Worm (Caenorhabditis elegans) whole organism, mixed stage, embryonic: ENCODE data around the gene str-84.

ENCODE experiments used
- M03D4.4 ChIP-seq: sonication (generic microtip); optimal IDR thresholded peaks from 2 replicates; lab custom pipeline; 2017; ENCODE audit warnings: mild to moderate bottlenecking, missing genetic modification characterization, missing compliant biosample characterization
- bed-3 ChIP-seq: fragments of 200-800 bp; sonication (Bioruptor generic); optimal IDR thresholded peaks from 3 replicates; lab custom pipeline; 2018; ENCODE audit warnings: mild to moderate bottlenecking, missing genetic modification characterization, moderate library complexity, missing compliant biosample characterization
- ceh-39 ChIP-seq: fragments of 150-350 bp; optimal IDR thresholded peaks from 2 replicates; lab custom pipeline; 2014; ENCODE audit warnings: missing biosample characterization, missing genetic modification characterization
- ceh-43 ChIP-seq: fragments of 200-800 bp; sonication (Bioruptor generic); optimal IDR thresholded peaks from 2 replicates; lab custom pipeline; 2018; ENCODE audit warnings: mild to moderate bottlenecking, missing genetic modification characterization, moderate library complexity, missing compliant biosample characterization
- ceh-83 ChIP-seq: fragments of 200-800 bp; sonication (Bioruptor generic); optimal IDR thresholded peaks from 2 replicates; lab custom pipeline; 2018; ENCODE audit warnings: mild to moderate bottlenecking, missing genetic modification characterization, missing compliant biosample characterization
- ces-1 ChIP-seq: fragments of 150-350 bp; optimal IDR thresholded peaks from 2 replicates; lab custom pipeline; 2014; ENCODE audit warnings: missing biosample characterization, missing genetic modification reagents, missing genetic modification characterization
- cnd-1 ChIP-seq: fragments of 200-800 bp; sonication (Bioruptor generic); optimal IDR thresholded peaks from 2 replicates; lab custom pipeline; 2018; ENCODE audit warnings: mild to moderate bottlenecking, missing genetic modification characterization, missing compliant biosample characterization
- drap-1 ChIP-seq: fragments of 200-800 bp; sonication (Bioruptor generic); optimal IDR thresholded peaks from 3 replicates; lab custom pipeline; 2018; ENCODE audit warnings: mild to moderate bottlenecking, missing genetic modification characterization, missing compliant biosample characterization
- elt-1 ChIP-seq: sonication (generic microtip); optimal IDR thresholded peaks from 2 replicates; lab custom pipeline; 2017; ENCODE audit warnings: missing genetic modification characterization, mild to moderate bottlenecking, missing compliant biosample characterization, antibody characterized with exemption, moderate library complexity, borderline replicate concordance; ENCODE audit not compliant: insufficient read depth
- elt-3 ChIP-seq: fragments of 150-350 bp; optimal IDR thresholded peaks from 2 replicates; lab custom pipeline; 2014; ENCODE audit warnings: missing biosample characterization, missing genetic modification characterization
- flh-1 ChIP-seq: fragments of 200-800 bp; sonication (Bioruptor generic); optimal IDR thresholded peaks from 2 replicates; lab custom pipeline; 2018; ENCODE audit warnings: mild to moderate bottlenecking, missing genetic modification characterization, moderate library complexity, missing compliant biosample characterization
- ham-2 ChIP-seq: fragments of 200-800 bp; sonication (Bioruptor generic); optimal IDR thresholded peaks from 2 replicates; lab custom pipeline; 2018; ENCODE audit warnings: mild to moderate bottlenecking, missing genetic modification characterization, missing compliant biosample characterization
- hlh-1 ChIP-seq: fragments of 150-350 bp; optimal IDR thresholded peaks from 2 replicates; lab custom pipeline; 2014; ENCODE audit warnings: missing biosample characterization, missing genetic modification reagents, missing genetic modification characterization
- lin-13 ChIP-seq: fragments of 150-350 bp; optimal IDR thresholded peaks from 2 replicates; lab custom pipeline; 2014; ENCODE audit warnings: missing biosample characterization, missing genetic modification characterization
- lin-32 ChIP-seq: fragments of 200-800 bp; sonication (Bioruptor generic); optimal IDR thresholded peaks from 2 replicates; lab custom pipeline; 2018; ENCODE audit warnings: mild to moderate bottlenecking, missing genetic modification characterization, missing compliant biosample characterization
- lsy-2 ChIP-seq: fragments of 150-350 bp; optimal IDR thresholded peaks from 2 replicates; lab custom pipeline; 2014; ENCODE audit warnings: missing biosample characterization, missing genetic modification characterization
- mab-5 ChIP-seq: fragments of 150-350 bp; optimal IDR thresholded peaks from 2 replicates; lab custom pipeline; 2014; ENCODE audit warnings: missing biosample characterization, missing genetic modification characterization
- mls-2 ChIP-seq: sonication (generic microtip); optimal IDR thresholded peaks from 2 replicates; lab custom pipeline; 2016; ENCODE audit warnings: mild to moderate bottlenecking, missing genetic modification characterization, moderate library complexity, missing compliant biosample characterization
- nhr-12 ChIP-seq: fragments of 150-350 bp; optimal IDR thresholded peaks from 2 replicates; lab custom pipeline; 2014; ENCODE audit warnings: missing biosample characterization, missing genetic modification characterization
- nhr-2 ChIP-seq: fragments of 150-350 bp; optimal IDR thresholded peaks from 2 replicates; lab custom pipeline; 2014; ENCODE audit warnings: missing biosample characterization, missing genetic modification characterization
- nhr-76 ChIP-seq: sonication (generic microtip); optimal IDR thresholded peaks from 2 replicates; lab custom pipeline; 2017; ENCODE audit warnings: missing biosample characterization, missing genetic modification characterization
- pha-4 ChIP-seq: fragments of 150-350 bp; optimal IDR thresholded peaks from 2 replicates; lab custom pipeline; 2018; ENCODE audit warnings: missing biosample characterization, missing genetic modification reagents, missing genetic modification characterization
- sem-2 ChIP-seq: fragments of 200-800 bp; sonication (Bioruptor generic); optimal IDR thresholded peaks from 2 replicates; lab custom pipeline; 2018; ENCODE audit warnings: mild to moderate bottlenecking, missing genetic modification characterization, missing compliant biosample characterization
- snpc-4 ChIP-seq: fragments of 150-350 bp; optimal IDR thresholded peaks from 2 replicates; lab custom pipeline; 2014; ENCODE audit warnings: missing biosample characterization, missing genetic modification characterization
- sptf-1 ChIP-seq: sonication (generic microtip); optimal IDR thresholded peaks from 2 replicates; lab custom pipeline; 2017; ENCODE audit warnings: mild to moderate bottlenecking, missing genetic modification characterization, moderate library complexity, missing compliant biosample characterization
- tbx-8 ChIP-seq: fragments of 200-800 bp; sonication (Bioruptor generic); optimal IDR thresholded peaks from 2 replicates; lab custom pipeline; 2018; ENCODE audit warnings: mild to moderate bottlenecking, missing genetic modification characterization, moderate library complexity, missing compliant biosample characterization
- unc-120 ChIP-seq: sonication (generic microtip); optimal IDR thresholded peaks from 2 replicates; lab custom pipeline; 2017; ENCODE audit warnings: missing genetic modification characterization, missing compliant biosample characterization; ENCODE audit not compliant: poor library complexity, severe bottlenecking
- unc-39 ChIP-seq: fragments of 150-350 bp; optimal IDR thresholded peaks from 2 replicates; lab custom pipeline; 2014; ENCODE audit warnings: missing biosample characterization, missing genetic modification characterization
- unc-62 ChIP-seq: fragments of 150-350 bp; optimal IDR thresholded peaks from 2 replicates; lab custom pipeline; 2014; ENCODE audit warnings: missing biosample characterization, missing genetic modification reagents, missing genetic modification characterization
- zip-8 ChIP-seq: fragments of 150-350 bp; optimal IDR thresholded peaks from 2 replicates; lab custom pipeline; 2014; ENCODE audit warnings: missing biosample characterization, missing genetic modification characterization
- ztf-11 ChIP-seq: fragments of 150-350 bp; optimal IDR thresholded peaks from 2 replicates; lab custom pipeline; 2014; ENCODE audit warnings: missing biosample characterization, missing genetic modification characterization

The str-84 gene

DNA sequence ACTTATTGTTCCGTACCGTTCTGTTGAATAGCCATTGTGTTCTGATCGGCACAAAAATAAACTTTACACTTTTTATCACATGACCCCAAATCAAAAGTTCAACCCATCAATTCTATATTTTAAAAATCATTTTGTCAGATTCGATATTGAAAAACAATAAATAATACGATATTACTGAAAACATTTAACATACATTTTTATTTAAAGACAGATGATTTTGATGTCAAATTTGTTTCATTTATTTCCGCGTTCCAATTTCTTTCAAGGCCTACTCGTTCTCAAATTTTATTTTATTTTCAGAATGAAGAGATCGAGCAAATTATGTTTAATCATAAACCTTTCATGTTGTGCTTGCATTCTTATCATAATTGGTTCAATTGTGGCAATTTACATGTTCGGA, 14.1 kb upstream of the str-84 start, which contains the start of gene F59E11.5:
Gene F59E11.5, plus strand, starts transcription at position 301 of the 400 bp plus-strand sequence.
- TF ChIP-seq bed-3 (GFP tag; lab: Kevin White, UChicago) (no peak), lsy-2 (tag; lab: Kevin White, UChicago) (no peak), ceh-83 (GFP tag; lab: Kevin White, UChicago) (no peak), elt-3 (tag; lab: Kevin White, UChicago) (no peak)

DNA sequence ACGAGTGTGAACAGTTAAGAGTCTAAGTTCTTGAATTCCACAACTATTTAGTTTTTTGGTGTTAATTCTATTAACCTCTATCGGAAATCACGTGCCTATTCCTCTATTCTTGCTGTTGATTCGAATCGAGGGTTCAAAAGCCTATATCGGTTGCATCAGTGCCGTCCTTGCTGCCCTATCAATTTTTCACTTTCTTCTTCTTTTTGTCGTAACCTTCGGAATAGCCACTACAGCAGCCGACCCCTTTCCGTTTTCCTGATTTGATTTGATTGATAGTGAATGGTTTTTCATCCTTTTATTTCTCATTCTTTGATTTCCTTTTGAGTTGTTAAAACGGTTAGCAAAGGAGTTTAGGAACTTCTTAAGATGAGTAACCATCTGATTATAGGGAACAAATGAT, 13.5 kb upstream of the str-84 start:
- TF ChIP-seq lsy-2 (tag; lab: Kevin White, UChicago) = no peak
- no peak for TF ChIP-seq unc-39 (tag; lab: Kevin White, UChicago)
- TF ChIP-seq nhr-2 = no peak

DNA sequence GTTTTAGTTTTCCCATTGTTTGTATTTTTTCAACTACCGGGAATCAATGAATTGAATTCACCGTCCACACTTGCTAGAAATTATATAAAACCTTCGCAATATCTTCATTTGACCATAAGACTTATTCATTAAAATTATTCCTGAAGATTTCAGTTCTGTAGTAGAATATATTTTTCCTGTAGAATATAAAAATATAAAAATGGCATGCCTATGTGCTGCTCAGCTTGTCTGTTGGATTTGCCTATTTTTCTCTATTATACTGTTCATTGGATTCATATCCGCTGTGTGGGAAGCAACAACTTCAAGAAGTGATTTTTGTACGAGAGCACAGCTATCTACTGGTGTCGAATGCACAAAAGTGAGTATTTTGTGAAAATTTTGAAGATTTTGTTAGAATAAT, 10.9 kb upstream of the str-84 start, which contains the start of gene F59E11.6:
Gene F59E11.6, plus strand, starts transcription at position 111 of the 400 bp plus-strand sequence.
- TF ChIP-seq drap-1 (GFP tag; lab: Kevin White, UChicago) = no peak
- no peak for TF ChIP-seq pha-4 (tag; lab: Kevin White, UChicago)
- no peak for TF ChIP-seq ham-2 (GFP tag; lab: Kevin White, UChicago)
- TF ChIP-seq ztf-11 (tag; lab: Kevin White, UChicago) = no peak
- TF ChIP-seq ceh-83 (GFP tag; lab: Kevin White, UChicago) = no peak
- TF ChIP-seq, all 35 proteins: peak for 0

DNA sequence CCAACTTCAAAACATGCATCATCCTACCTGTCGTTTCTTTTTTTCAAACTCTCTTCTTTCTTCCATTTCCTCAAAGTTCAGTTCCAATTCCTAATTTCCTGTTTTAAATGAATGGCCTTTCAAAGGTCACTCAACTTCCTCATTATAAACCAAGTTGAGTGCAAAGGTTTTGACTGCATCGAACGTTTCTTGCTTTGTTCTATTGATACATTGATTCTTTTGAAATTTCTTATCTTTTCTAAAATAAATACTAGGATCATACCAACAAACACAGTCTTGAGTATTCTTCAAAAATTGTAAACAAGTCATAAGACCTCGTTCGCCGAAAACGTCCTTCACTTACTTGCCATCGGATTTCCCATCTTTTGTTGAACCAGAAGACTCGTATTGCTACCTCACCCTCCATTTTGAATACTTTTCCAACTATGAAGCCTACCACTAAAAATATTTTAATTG, 9.5 kb upstream of the str-84 start, which contains the start of gene F59E11.7:
Gene F59E11.7, plus strand, starts transcription at position 51 of the 456 bp plus-strand sequence.
- no peak for TF ChIP-seq ceh-43
- no peak for TF ChIP-seq flh-1 (GFP tag; lab: Kevin White, UChicago)
- no peak for TF ChIP-seq zip-8
- no peak for TF ChIP-seq drap-1 (GFP tag; lab: Kevin White, UChicago)
- no peak for TF ChIP-seq nhr-76 (tag; lab: Kevin White, UChicago)
- TF ChIP-seq M03D4.4 (tag; lab: Kevin White, UChicago) = no peak
- TF ChIP-seq elt-3 (tag; lab: Kevin White, UChicago) = no peak
- no peak for TF ChIP-seq ham-2 (GFP tag; lab: Kevin White, UChicago)
- no peak for TF ChIP-seq sem-2
- no peak for TF ChIP-seq ces-1
- TF ChIP-seq lin-32 (GFP tag; lab: Kevin White, UChicago) = no peak
- TF ChIP-seq cnd-1 = no peak
- TF ChIP-seq sptf-1 (tag; lab: Kevin White, UChicago) = no peak
- TF ChIP-seq elt-1 (tag; lab: Kevin White, UChicago) = no peak
- no peak for TF ChIP-seq unc-62
- TF ChIP-seq bed-3 (GFP tag; lab: Kevin White, UChicago) = no peak

DNA sequence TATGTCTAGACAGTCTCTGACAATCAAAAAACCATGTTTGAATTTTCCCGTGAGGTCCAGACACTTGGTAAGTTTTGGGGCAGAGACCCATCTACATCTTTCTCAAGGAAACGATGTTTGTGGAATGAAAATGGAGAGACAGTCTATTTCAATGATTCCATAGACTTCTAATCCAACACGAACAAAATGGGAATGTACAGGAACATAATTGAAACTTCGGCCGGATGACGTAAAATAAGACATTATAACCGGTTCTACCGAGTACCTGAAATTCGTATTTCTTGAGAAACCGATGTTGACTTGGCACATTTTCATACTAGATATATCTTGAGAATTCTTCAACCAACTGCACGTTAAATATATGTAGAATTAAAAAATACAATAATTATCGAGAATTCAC, 7.4 kb upstream of the str-84 start, which contains the start of gene str-87:
Gene str-87, minus strand, starts transcription at position 101 of the 400 bp plus-strand sequence.
- TF ChIP-seq ceh-43 (no peak), snpc-4 (tag; lab: Kevin White, UChicago) (no peak), unc-120 (tag; lab: Kevin White, UChicago) (no peak), bed-3 (GFP tag; lab: Kevin White, UChicago) (no peak), hlh-1 (no peak), ces-1 (no peak), ham-2 (GFP tag; lab: Kevin White, UChicago) (no peak), sptf-1 (tag; lab: Kevin White, UChicago) (no peak), lin-13 (tag; lab: Kevin White, UChicago) (no peak), tbx-8 (GFP tag; lab: Kevin White, UChicago) (no peak), unc-39 (tag; lab: Kevin White, UChicago) (no peak), ztf-11 (tag; lab: Kevin White, UChicago) (no peak), ceh-39 (tag; lab: Kevin White, UChicago) (no peak), mab-5 (no peak), unc-62 (no peak), nhr-12 (tag; lab: Kevin White, UChicago) (no peak)

DNA sequence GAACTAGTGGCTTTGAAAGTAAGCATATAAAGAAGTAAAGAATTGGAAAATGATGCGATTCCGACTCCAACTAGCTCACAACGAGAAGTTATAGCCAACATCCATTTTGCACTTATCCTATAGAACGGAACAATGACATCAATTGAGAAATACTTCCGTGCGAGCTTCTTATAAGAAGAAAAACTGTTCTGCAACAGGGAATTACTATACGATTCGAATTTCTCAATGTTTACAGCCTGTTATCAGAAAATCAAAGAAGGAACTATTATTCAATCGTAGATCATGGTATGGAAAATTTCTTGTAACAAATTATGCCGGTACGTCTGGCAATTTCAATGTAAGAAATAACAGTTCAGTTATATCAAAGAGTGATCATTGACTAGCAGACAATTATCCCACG, 5.0 kb upstream of the str-84 start, which contains the start of gene str-85:
Gene str-85, minus strand, starts transcription at position 101 of the 400 bp plus-strand sequence.
- no peak for TF ChIP-seq ces-1
- no peak for TF ChIP-seq mls-2 (tag; lab: Kevin White, UChicago)
- no peak for TF ChIP-seq pha-4 (tag; lab: Kevin White, UChicago)
- no peak for TF ChIP-seq lsy-2 (tag; lab: Kevin White, UChicago)
- TF ChIP-seq bed-3 (GFP tag; lab: Kevin White, UChicago) = no peak
- no peak for TF ChIP-seq unc-39 (tag; lab: Kevin White, UChicago)
- TF ChIP-seq hlh-1 = no peak
- no peak for TF ChIP-seq tbx-8 (GFP tag; lab: Kevin White, UChicago)
- TF ChIP-seq unc-62 = no peak
- no peak for TF ChIP-seq zip-8
- no peak for TF ChIP-seq flh-1 (GFP tag; lab: Kevin White, UChicago)
- TF ChIP-seq lin-13 (tag; lab: Kevin White, UChicago) = no peak
- TF ChIP-seq nhr-2 = no peak
- no peak for TF ChIP-seq nhr-12 (tag; lab: Kevin White, UChicago)
- no peak for TF ChIP-seq sptf-1 (tag; lab: Kevin White, UChicago)
